Fruit fly (Drosophila melanogaster) whole organism, embryonic: ENCODE data around the gene CG5510.
A peak's percentile ranks its signal among the peaks of the same experiment; 100 is the strongest.

ENCODE experiments used
- Bgb ChIP-seq: fragments of 200-800 bp; sonication (Bioruptor generic); IDR thresholded peaks from 2 replicates; pipeline ENCODE4 v1.3.6; 2022; ENCODE audit warnings: missing biosample characterization, missing genetic modification characterization; ENCODE audit not compliant: partially characterized antibody
- Blimp-1 ChIP-seq: fragments of 200-800 bp; sonication (Bioruptor generic); optimal IDR thresholded peaks from 3 replicates; lab custom pipeline; 2018; ENCODE audit warnings: missing biosample characterization, missing genetic modification characterization, mild to moderate bottlenecking, moderate library complexity, missing genetic modification reagents
- Bteb2 ChIP-seq: fragments of 200-800 bp; sonication (Bioruptor generic); optimal IDR thresholded peaks from 2 replicates; lab custom pipeline; 2016; ENCODE audit warnings: missing biosample characterization, missing genetic modification characterization
- C15 ChIP-seq: fragments of 200-800 bp; sonication (Bioruptor generic); IDR thresholded peaks from 3 replicates; pipeline ENCODE4 v1.3.6; 2022; ENCODE audit warnings: missing biosample characterization, missing genetic modification characterization
- CG10147 ChIP-seq: fragments of 200-800 bp; sonication (Bioruptor generic); optimal IDR thresholded peaks from 2 replicates; lab custom pipeline; 2019; ENCODE audit warnings: missing biosample characterization, mild to moderate bottlenecking, missing genetic modification characterization, moderate library complexity
- CG10431 ChIP-seq: fragments of 200-800 bp; sonication (Bioruptor generic); optimal IDR thresholded peaks from 3 replicates; lab custom pipeline; 2018; ENCODE audit warnings: missing biosample characterization, mild to moderate bottlenecking, missing genetic modification characterization
- CG10979 ChIP-seq: fragments of 200-800 bp; sonication (Bioruptor generic); optimal IDR thresholded peaks from 2 replicates; lab custom pipeline; 2018; ENCODE audit warnings: missing biosample characterization, mild to moderate bottlenecking, missing genetic modification characterization, moderate library complexity
- CG11695 ChIP-seq: fragments of 200-800 bp; sonication (Bioruptor generic); IDR thresholded peaks from 3 replicates; pipeline ENCODE4 v1.3.6; 2022; ENCODE audit warnings: missing biosample characterization, missing genetic modification characterization
- CG13296 ChIP-seq: fragments of 200-800 bp; sonication (Bioruptor generic); optimal IDR thresholded peaks from 3 replicates; lab custom pipeline; 2018; ENCODE audit warnings: missing biosample characterization, mild to moderate bottlenecking, missing genetic modification characterization
- CG15073 ChIP-seq: fragments of 200-800 bp; sonication (Bioruptor generic); optimal IDR thresholded peaks from 2 replicates; lab custom pipeline; 2016; ENCODE audit warnings: missing biosample characterization, missing genetic modification characterization
- CG1602 ChIP-seq: fragments of 200-800 bp; sonication (Bioruptor generic); optimal IDR thresholded peaks from 3 replicates; lab custom pipeline; 2016; ENCODE audit warnings: missing biosample characterization, missing genetic modification characterization
- CG17385 ChIP-seq: fragments of 200-800 bp; sonication (Bioruptor generic); optimal IDR thresholded peaks from 3 replicates; lab custom pipeline; 2018; ENCODE audit warnings: missing biosample characterization, mild to moderate bottlenecking, missing genetic modification characterization
- CG17802 ChIP-seq: fragments of 200-800 bp; sonication (Bioruptor generic); optimal IDR thresholded peaks from 2 replicates; lab custom pipeline; 2018; ENCODE audit warnings: missing biosample characterization, mild to moderate bottlenecking, missing genetic modification characterization, moderate library complexity
- CG42726 ChIP-seq: fragments of 200-800 bp; sonication (Bioruptor generic); IDR thresholded peaks from 2 replicates; pipeline ENCODE4 v1.3.6; 2022; ENCODE audit warnings: missing biosample characterization, missing genetic modification characterization; ENCODE audit not compliant: partially characterized antibody
- CG4424 ChIP-seq: fragments of 200-800 bp; sonication (Bioruptor generic); optimal IDR thresholded peaks from 3 replicates; lab custom pipeline; 2016; ENCODE audit warnings: missing biosample characterization, missing genetic modification characterization
- CG4854 ChIP-seq: fragments of 200-800 bp; sonication (Bioruptor generic); optimal IDR thresholded peaks from 2 replicates; lab custom pipeline; 2016; ENCODE audit warnings: missing biosample characterization, missing genetic modification characterization, inconsistent platforms
- CG5245 ChIP-seq: fragments of 200-800 bp; sonication (Bioruptor generic); optimal IDR thresholded peaks from 3 replicates; lab custom pipeline; 2016; ENCODE audit warnings: missing biosample characterization, missing genetic modification characterization
- CG7556 ChIP-seq: fragments of 200-800 bp; sonication (Bioruptor generic); optimal IDR thresholded peaks from 2 replicates; lab custom pipeline; 2017; ENCODE audit warnings: missing biosample characterization, mild to moderate bottlenecking, missing genetic modification characterization
- CG9797 ChIP-seq: fragments of 200-800 bp; sonication (Bioruptor generic); optimal IDR thresholded peaks from 3 replicates; lab custom pipeline; 2018; ENCODE audit warnings: missing biosample characterization, mild to moderate bottlenecking, missing genetic modification characterization
- Dip2 ChIP-seq: fragments of 200-800 bp; sonication (Bioruptor generic); IDR thresholded peaks from 2 replicates; pipeline ENCODE4 v1.3.6; 2022; ENCODE audit warnings: missing biosample characterization, missing genetic modification characterization
- Dll ChIP-seq: fragments of 200-800 bp; sonication (Bioruptor generic); IDR thresholded peaks from 4 replicates; pipeline ENCODE4 v1.3.6; 2022; ENCODE audit warnings: missing biosample characterization, missing genetic modification characterization; ENCODE audit not compliant: partially characterized antibody
- E2f1 ChIP-seq: fragments of 200-800 bp; sonication (Bioruptor generic); IDR thresholded peaks from 2 replicates; pipeline ENCODE4 v1.3.6; 2022; ENCODE audit warnings: missing biosample characterization, missing genetic modification characterization
- E2f2 ChIP-seq: fragments of 200-800 bp; sonication (Bioruptor generic); IDR thresholded peaks from 2 replicates; pipeline ENCODE4 v1.3.6; 2022; ENCODE audit warnings: missing biosample characterization, missing genetic modification characterization
- Ets65A ChIP-seq: fragments of 200-800 bp; sonication (Bioruptor generic); peaks from one replicate; lab custom pipeline; 2016; ENCODE audit warnings: missing biosample characterization, missing genetic modification characterization
- Ets97D ChIP-seq: fragments of 200-800 bp; sonication (Bioruptor generic); optimal IDR thresholded peaks from 3 replicates; lab custom pipeline; 2016; ENCODE audit warnings: missing biosample characterization, missing genetic modification characterization
- Max ChIP-seq: fragments of 200-800 bp; sonication (Bioruptor generic); optimal IDR thresholded peaks from 2 replicates; lab custom pipeline; 2016; ENCODE audit warnings: missing biosample characterization, mild to moderate bottlenecking, missing genetic modification characterization
- NC2α ChIP-seq: fragments of 200-800 bp; sonication (Bioruptor generic); optimal IDR thresholded peaks from 2 replicates; lab custom pipeline; 2016; ENCODE audit warnings: missing biosample characterization, missing genetic modification characterization
- NC2β ChIP-seq: fragments of 200-800 bp; sonication (Bioruptor generic); optimal IDR thresholded peaks from 2 replicates; lab custom pipeline; 2016; ENCODE audit warnings: missing biosample characterization, missing genetic modification characterization
- Nf-YA ChIP-seq: fragments of 200-800 bp; sonication (Bioruptor generic); IDR thresholded peaks from 2 replicates; pipeline ENCODE4 v1.3.6; 2022; ENCODE audit warnings: missing biosample characterization, missing genetic modification characterization
- Rx ChIP-seq: fragments of 200-800 bp; sonication (Bioruptor generic); IDR thresholded peaks from 2 replicates; pipeline ENCODE4 v1.3.6; 2022; ENCODE audit warnings: missing biosample characterization, missing genetic modification characterization
- Sox102F ChIP-seq: fragments of 200-800 bp; sonication (Bioruptor generic); optimal IDR thresholded peaks from 2 replicates; lab custom pipeline; 2018; ENCODE audit warnings: missing biosample characterization, mild to moderate bottlenecking, missing genetic modification characterization, moderate library complexity
- Sry-β ChIP-seq: fragments of 200-800 bp; sonication (Bioruptor generic); optimal IDR thresholded peaks from 2 replicates; lab custom pipeline; 2018; ENCODE audit warnings: missing biosample characterization, mild to moderate bottlenecking, missing genetic modification characterization, moderate library complexity
- ab ChIP-seq: fragments of 200-800 bp; sonication (Bioruptor generic); optimal IDR thresholded peaks from 2 replicates; lab custom pipeline; 2016; ENCODE audit warnings: missing biosample characterization, missing genetic modification characterization
- ac ChIP-seq: fragments of 200-800 bp; sonication (Bioruptor generic); optimal IDR thresholded peaks from 3 replicates; lab custom pipeline; 2017; ENCODE audit warnings: missing biosample characterization, mild to moderate bottlenecking, missing genetic modification characterization
- ap ChIP-seq: fragments of 200-800 bp; sonication (Bioruptor generic); IDR thresholded peaks from 2 replicates; pipeline ENCODE4 v1.3.6; 2022; ENCODE audit warnings: missing biosample characterization, missing genetic modification characterization
- az2 ChIP-seq: fragments of 200-800 bp; sonication (Bioruptor generic); optimal IDR thresholded peaks from 3 replicates; lab custom pipeline; 2016; ENCODE audit warnings: missing biosample characterization, missing genetic modification characterization
- bigmax ChIP-seq: fragments of 200-800 bp; sonication (Bioruptor generic); optimal IDR thresholded peaks from 2 replicates; lab custom pipeline; 2018; ENCODE audit warnings: missing biosample characterization, mild to moderate bottlenecking, missing genetic modification characterization
- chif ChIP-seq, 2 experiments: fragments of 200-800 bp; sonication (Bioruptor generic); optimal IDR thresholded peaks; 3 replicates each; lab custom pipeline; 2016; ENCODE audit warnings: missing biosample characterization in 2 of 2, missing genetic modification characterization in 2 of 2
- da ChIP-seq: fragments of 200-800 bp; sonication (Bioruptor generic); optimal IDR thresholded peaks from 2 replicates; lab custom pipeline; 2016; ENCODE audit warnings: missing biosample characterization, missing genetic modification characterization
- gfzf ChIP-seq: fragments of 200-800 bp; sonication (Bioruptor generic); optimal IDR thresholded peaks from 2 replicates; lab custom pipeline; 2016; ENCODE audit warnings: missing biosample characterization, mild to moderate bottlenecking, missing genetic modification characterization, moderate library complexity
- h ChIP-seq: fragments of >200 bp; optimal IDR thresholded peaks from 2 replicates; lab custom pipeline; 2017
- jigr1 ChIP-seq: fragments of 200-800 bp; sonication (Bioruptor generic); IDR thresholded peaks from 3 replicates; pipeline ENCODE4 v1.3.6; 2022; ENCODE audit warnings: missing biosample characterization, missing genetic modification characterization
- lab ChIP-seq: fragments of 200-800 bp; sonication (Bioruptor generic); optimal IDR thresholded peaks from 3 replicates; lab custom pipeline; 2017; ENCODE audit warnings: missing biosample characterization, missing genetic modification characterization, mild to moderate bottlenecking, moderate library complexity, missing genetic modification reagents
- otp ChIP-seq: fragments of 200-800 bp; sonication (Bioruptor generic); IDR thresholded peaks from 3 replicates; pipeline ENCODE4, ENCODE4 v1.3.6; 2022; ENCODE audit warnings: missing biosample characterization, missing genetic modification characterization
- phol ChIP-seq: fragments of 200-800 bp; sonication (Bioruptor generic); optimal IDR thresholded peaks from 3 replicates; lab custom pipeline; 2018; ENCODE audit warnings: missing biosample characterization, mild to moderate bottlenecking, missing genetic modification characterization, moderate library complexity
- pros ChIP-seq: fragments of 200-800 bp; sonication (Bioruptor generic); optimal IDR thresholded peaks from 3 replicates; lab custom pipeline; 2019; ENCODE audit warnings: missing biosample characterization, mild to moderate bottlenecking, missing genetic modification characterization, moderate library complexity
- ranshi ChIP-seq: fragments of 200-800 bp; sonication (Bioruptor generic); IDR thresholded peaks from 2 replicates; pipeline ENCODE4 v1.3.6; 2022; ENCODE audit warnings: missing biosample characterization, missing genetic modification characterization
- slou ChIP-seq: fragments of 200-800 bp; sonication (Bioruptor generic); optimal IDR thresholded peaks from 3 replicates; lab custom pipeline; 2016; ENCODE audit warnings: missing biosample characterization, missing genetic modification characterization
- unc-4 ChIP-seq: fragments of 200-800 bp; sonication (Bioruptor generic); IDR thresholded peaks from 2 replicates; pipeline ENCODE4 v1.3.6; 2022; ENCODE audit warnings: missing biosample characterization, missing genetic modification characterization; ENCODE audit not compliant: partially characterized antibody
- unpg ChIP-seq: fragments of 200-800 bp; sonication (Bioruptor generic); optimal IDR thresholded peaks from 3 replicates; lab custom pipeline; 2018; ENCODE audit warnings: missing biosample characterization, mild to moderate bottlenecking, missing genetic modification characterization, moderate library complexity
- zen2 ChIP-seq: fragments of 200-800 bp; sonication (Bioruptor generic); IDR thresholded peaks from 3 replicates; pipeline ENCODE4 v1.3.6; 2022; ENCODE audit warnings: missing biosample characterization, missing genetic modification characterization; ENCODE audit not compliant: partially characterized antibody
- zf30C ChIP-seq: fragments of 200-800 bp; sonication (Bioruptor generic); optimal IDR thresholded peaks from 3 replicates; lab custom pipeline; 2018; ENCODE audit warnings: missing biosample characterization, mild to moderate bottlenecking, missing genetic modification characterization

CG5510 gene

dm6 chr3R:24134580-24134979, 34.8 kb downstream of the CG5510 start, which contains the start of gene Sec10 (continued):
- TF ChIP-seq E2f2 (GFP tag; lab: Robert Waterston, UW) (peak; percentile 89), CG13296 (no peak), slou (GFP tag; lab: Kevin White, UChicago) (no peak), Dll (GFP tag; lab: Robert Waterston, UW) (no peak), Blimp-1 (no peak), CG10147 (GFP tag; lab: Kevin White, UChicago) (no peak), CG11695 (no peak), az2 (no peak), Ets65A (GFP tag; lab: Kevin White, UChicago) (no peak), lab (GFP tag; lab: Kevin White, UChicago) (no peak), E2f1 (GFP tag; lab: Robert Waterston, UW) (no peak), jigr1 (GFP tag; lab: Robert Waterston, UW) (no peak), chif (GFP tag; optimal IDR thresholded peaks at IDR 0.05; lab: Kevin White, UChicago) (no peak), CG10431 (peak; percentile 15), Sry-β (no peak), ac (no peak), h (lab: Kevin White, UChicago) (no peak), CG7556 (GFP tag; lab: Kevin White, UChicago) (no peak), bigmax (GFP tag; lab: Kevin White, UChicago) (peak; percentile 36), Bteb2 (GFP tag; lab: Kevin White, UChicago) (no peak), zf30C (GFP tag; lab: Kevin White, UChicago) (no peak), Sox102F (GFP tag; lab: Kevin White, UChicago) (no peak), unpg (GFP tag; lab: Kevin White, UChicago) (no peak), CG15073 (GFP tag; lab: Kevin White, UChicago) (no peak), da (GFP tag; lab: Kevin White, UChicago) (no peak), Ets97D (GFP tag; lab: Kevin White, UChicago) (peak; percentile 77), NC2β (GFP tag; lab: Kevin White, UChicago) (no peak), CG4854 (no peak), unc-4 (no peak), C15 (GFP tag; lab: Robert Waterston, UW) (no peak), ap (GFP tag; lab: Robert Waterston, UW) (no peak), Bgb (no peak; the same call in 1 of the 2 replicates), CG4424 (GFP tag; lab: Kevin White, UChicago) (no peak), NC2α (GFP tag; lab: Kevin White, UChicago) (no peak), gfzf (GFP tag; lab: Kevin White, UChicago) (peak; percentile 9), ranshi (GFP tag; lab: Robert Waterston, UW) (no peak), ab (GFP tag; lab: Kevin White, UChicago) (no peak), Rx (GFP tag; lab: Robert Waterston, UW) (no peak), CG42726 (GFP tag; lab: Robert Waterston, UW) (no peak), CG9797 (no peak), CG17802 (no peak), CG10979 (tag; lab: Kevin White, UChicago) (no peak), CG1602 (GFP tag; lab: Kevin White, UChicago) (no peak), CG5245 (no peak), zen2 (GFP tag; lab: Robert Waterston, UW) (no peak), otp (no peak), Dip2 (no peak), Nf-YA (GFP tag; lab: Robert Waterston, UW) (no peak), Max (GFP tag; lab: Kevin White, UChicago) (no peak), phol (tag; lab: Kevin White, UChicago) (peak; percentile 7), CG17385 (GFP tag; lab: Kevin White, UChicago) (peak; percentile 97), pros (GFP tag; lab: Kevin White, UChicago) (no peak)
